Fruit fly (Drosophila melanogaster) whole organism, embryonic: Measurements from ENCODE around the gene siz.
A peak's percentile ranks its signal among the peaks of the same experiment; 100 is the strongest.

Experiments
- Abd-B ChIP-seq: fragments of 200-800 bp; sonication (Bioruptor generic); optimal IDR thresholded peaks from 2 replicates; lab custom pipeline; 2018; ENCODE audit warnings: missing biosample characterization, mild to moderate bottlenecking, missing genetic modification characterization, moderate library complexity
- Ada2b ChIP-seq: fragments of 200-800 bp; sonication (Bioruptor generic); IDR thresholded peaks from 2 replicates; pipeline ENCODE4 v1.3.6; 2022; ENCODE audit warnings: missing biosample characterization, missing genetic modification characterization
- BtbVII ChIP-seq: fragments of 200-800 bp; sonication (Bioruptor generic); optimal IDR thresholded peaks from 3 replicates; lab custom pipeline; 2017; ENCODE audit warnings: missing biosample characterization, mild to moderate bottlenecking, missing genetic modification characterization
- CG13287 ChIP-seq: fragments of 200-800 bp; sonication (Bioruptor generic); IDR thresholded peaks from 2 replicates; pipeline ENCODE4 v1.3.6; 2022; ENCODE audit warnings: missing biosample characterization, missing genetic modification characterization; ENCODE audit not compliant: partially characterized antibody
- CG15479 ChIP-seq: fragments of 200-800 bp; sonication (Bioruptor generic); optimal IDR thresholded peaks from 3 replicates; lab custom pipeline; 2019; ENCODE audit warnings: missing biosample characterization, mild to moderate bottlenecking, missing genetic modification characterization, moderate library complexity
- CG15514 ChIP-seq: fragments of 200-800 bp; sonication (Bioruptor generic); optimal IDR thresholded peaks from 3 replicates; lab custom pipeline; 2017; ENCODE audit warnings: missing biosample characterization, missing genetic modification characterization, mild to moderate bottlenecking, moderate library complexity, missing genetic modification reagents
- CG16863 ChIP-seq: fragments of 200-800 bp; sonication (Bioruptor generic); optimal IDR thresholded peaks from 3 replicates; lab custom pipeline; 2016; ENCODE audit warnings: missing biosample characterization, missing genetic modification characterization
- CG17328 ChIP-seq: fragments of 200-800 bp; sonication (Bioruptor generic); IDR thresholded peaks from 2 replicates; pipeline ENCODE4 v1.3.6; 2022; ENCODE audit warnings: missing biosample characterization, missing genetic modification characterization
- CG2875 ChIP-seq: fragments of 200-800 bp; sonication (Bioruptor generic); optimal IDR thresholded peaks from 2 replicates; lab custom pipeline; 2017; ENCODE audit warnings: missing biosample characterization, mild to moderate bottlenecking, missing genetic modification characterization, missing genetic modification reagents
- CG31365 ChIP-seq: fragments of 200-800 bp; sonication (Bioruptor generic); optimal IDR thresholded peaks from 2 replicates; lab custom pipeline; 2018; ENCODE audit warnings: missing biosample characterization, mild to moderate bottlenecking, missing genetic modification characterization
- CG7987 ChIP-seq: fragments of 200-800 bp; sonication (Bioruptor generic); optimal IDR thresholded peaks from 2 replicates; lab custom pipeline; 2018; ENCODE audit warnings: missing biosample characterization, mild to moderate bottlenecking, missing genetic modification characterization, moderate library complexity
- CG8765 ChIP-seq: fragments of 200-800 bp; sonication (Bioruptor generic); IDR thresholded peaks from 2 replicates; pipeline ENCODE4 v1.3.6; 2022; ENCODE audit warnings: missing biosample characterization, missing genetic modification characterization
- CG8944 ChIP-seq: fragments of 200-800 bp; sonication (Bioruptor generic); optimal IDR thresholded peaks from 3 replicates; lab custom pipeline; 2016; ENCODE audit warnings: missing biosample characterization, missing genetic modification characterization
- Chrac-16 ChIP-seq: fragments of 200-800 bp; sonication (Bioruptor generic); optimal IDR thresholded peaks from 3 replicates; lab custom pipeline; 2016; ENCODE audit warnings: missing biosample characterization, missing genetic modification characterization
- D19A ChIP-seq: fragments of 200-800 bp; optimal IDR thresholded peaks from 3 replicates; lab custom pipeline; 2019; ENCODE audit warnings: missing biosample characterization, mild to moderate bottlenecking, missing genetic modification characterization, moderate library complexity
- Dbx ChIP-seq: fragments of 200-800 bp; sonication (Bioruptor generic); IDR thresholded peaks from 3 replicates; pipeline ENCODE4 v1.3.6; 2022; ENCODE audit warnings: missing biosample characterization, missing genetic modification characterization
- Doc2 ChIP-seq: fragments of 200-800 bp; sonication (Bioruptor generic); IDR thresholded peaks from 2 replicates; pipeline ENCODE4 v1.3.6; 2022; ENCODE audit warnings: missing biosample characterization, missing genetic modification characterization
- Dref ChIP-seq: fragments of 200-800 bp; sonication (Bioruptor generic); IDR thresholded peaks from 2 replicates; pipeline ENCODE4 v1.3.6; 2022; ENCODE audit warnings: missing biosample characterization, missing genetic modification characterization
- Drgx ChIP-seq: fragments of 200-800 bp; sonication (Bioruptor generic); IDR thresholded peaks from 2 replicates; pipeline ENCODE4 v1.3.6; 2022; ENCODE audit warnings: missing biosample characterization, missing genetic modification characterization
- Hmr ChIP-seq: fragments of 200-800 bp; sonication (Bioruptor generic); optimal IDR thresholded peaks from 3 replicates; lab custom pipeline; 2017; ENCODE audit warnings: mild to moderate bottlenecking, missing biosample characterization, missing genetic modification reagents, missing genetic modification characterization
- Hr51 ChIP-seq, 2 experiments: fragments of 200-800 bp; sonication (Bioruptor generic); optimal IDR thresholded peaks; 2 replicates in 1 of 2; 3 replicates in 1 of 2; lab custom pipeline; 2016 to 2018; ENCODE audit warnings: missing biosample characterization in 2 of 2, missing genetic modification characterization in 2 of 2, mild to moderate bottlenecking in 1 of 2, moderate library complexity in 1 of 2
- Lhr ChIP-seq: fragments of 200-800 bp; sonication (Bioruptor generic); optimal IDR thresholded peaks from 3 replicates; lab custom pipeline; 2017; ENCODE audit warnings: mild to moderate bottlenecking, missing biosample characterization, missing genetic modification reagents, missing genetic modification characterization
- MESR4 ChIP-seq: fragments of 200-800 bp; sonication (Bioruptor generic); optimal IDR thresholded peaks from 2 replicates; lab custom pipeline; 2018; ENCODE audit warnings: missing biosample characterization, mild to moderate bottlenecking, missing genetic modification characterization, moderate library complexity
- MTF-1 ChIP-seq: fragments of 200-800 bp; sonication (Bioruptor generic); optimal IDR thresholded peaks from 2 replicates; lab custom pipeline; 2018; ENCODE audit warnings: missing biosample characterization, mild to moderate bottlenecking, missing genetic modification characterization, borderline replicate concordance
- Myb ChIP-seq: fragments of 200-800 bp; sonication (Bioruptor generic); optimal IDR thresholded peaks from 2 replicates; lab custom pipeline; 2016; ENCODE audit warnings: missing biosample characterization, missing genetic modification characterization
- NFAT ChIP-seq: fragments of 200-800 bp; sonication (Bioruptor generic); IDR thresholded peaks from 2 replicates; pipeline ENCODE4 v1.3.6; 2022; ENCODE audit warnings: missing biosample characterization, missing genetic modification characterization
- NK7.1 ChIP-seq: fragments of 200-800 bp; sonication (Bioruptor generic); optimal IDR thresholded peaks from 3 replicates; lab custom pipeline; 2016; ENCODE audit warnings: missing biosample characterization, missing genetic modification characterization
- Nf-YC ChIP-seq: fragments of 200-800 bp; optimal IDR thresholded peaks from 3 replicates; lab custom pipeline; 2019; ENCODE audit warnings: missing biosample characterization, mild to moderate bottlenecking, missing genetic modification characterization, moderate library complexity
- Oli ChIP-seq: fragments of 200-800 bp; sonication (Bioruptor generic); optimal IDR thresholded peaks from 2 replicates; lab custom pipeline; 2018; ENCODE audit warnings: missing biosample characterization, mild to moderate bottlenecking, missing genetic modification characterization, moderate library complexity
- Sry-δ ChIP-seq: fragments of 200-800 bp; sonication (Bioruptor generic); optimal IDR thresholded peaks from 2 replicates; lab custom pipeline; 2016; ENCODE audit warnings: missing biosample characterization, missing genetic modification characterization
- Stat92E ChIP-seq, 3 experiments: fragments of >200 bp in 2 of 3; fragments of 200-800 bp in 1 of 3; sonication (Bioruptor generic) in 1 of 3; optimal IDR thresholded peaks; 2 replicates each; lab custom pipeline; 2017 to 2019; ENCODE audit warnings: missing biosample characterization in 3 of 3, missing genetic modification characterization in 3 of 3, mild to moderate bottlenecking in 1 of 3, moderate library complexity in 1 of 3
- al ChIP-seq: fragments of 200-800 bp; sonication (Bioruptor generic); IDR thresholded peaks from 2 replicates; pipeline ENCODE4 v1.3.6; 2022; ENCODE audit warnings: missing biosample characterization, missing genetic modification characterization
- az2 ChIP-seq: fragments of 200-800 bp; sonication (Bioruptor generic); optimal IDR thresholded peaks from 3 replicates; lab custom pipeline; 2016; ENCODE audit warnings: missing biosample characterization, missing genetic modification characterization
- bowl ChIP-seq: fragments of 200-800 bp; sonication (Bioruptor generic); IDR thresholded peaks from 2 replicates; pipeline ENCODE4 v1.3.6; 2022; ENCODE audit warnings: missing biosample characterization, missing genetic modification characterization
- bsh ChIP-seq, 2 experiments: fragments of 200-800 bp; sonication (Bioruptor generic); optimal IDR thresholded peaks; 2 replicates each; lab custom pipeline; 2017 to 2018; ENCODE audit warnings: mild to moderate bottlenecking in 2 of 2, missing biosample characterization in 2 of 2, missing genetic modification characterization in 2 of 2, moderate library complexity in 1 of 2
- corto ChIP-seq: fragments of 200-800 bp; sonication (Bioruptor generic); optimal IDR thresholded peaks from 2 replicates; lab custom pipeline; 2016; ENCODE audit warnings: missing biosample characterization, mild to moderate bottlenecking, missing genetic modification characterization, moderate library complexity
- crp ChIP-seq, 2 experiments: fragments of 200-800 bp; sonication (Bioruptor generic); optimal IDR thresholded peaks; 2 replicates in 1 of 2; 3 replicates in 1 of 2; lab custom pipeline; 2017; ENCODE audit warnings: missing biosample characterization in 2 of 2, missing genetic modification characterization in 2 of 2, mild to moderate bottlenecking in 1 of 2, moderate library complexity in 1 of 2
- danr ChIP-seq: fragments of 200-800 bp; sonication (Bioruptor generic); IDR thresholded peaks from 2 replicates; pipeline ENCODE4 v1.3.6; 2022; ENCODE audit warnings: missing biosample characterization, missing genetic modification characterization
- dmrt99B ChIP-seq: fragments of 200-800 bp; sonication (Bioruptor generic); optimal IDR thresholded peaks from 2 replicates; lab custom pipeline; 2018; ENCODE audit warnings: missing biosample characterization, mild to moderate bottlenecking, missing genetic modification characterization, moderate library complexity
- gfzf ChIP-seq: fragments of 200-800 bp; sonication (Bioruptor generic); optimal IDR thresholded peaks from 2 replicates; lab custom pipeline; 2016; ENCODE audit warnings: missing biosample characterization, mild to moderate bottlenecking, missing genetic modification characterization, moderate library complexity
- her ChIP-seq: fragments of 200-800 bp; sonication (Bioruptor generic); optimal IDR thresholded peaks from 2 replicates; lab custom pipeline; 2016; ENCODE audit warnings: missing biosample characterization, missing genetic modification characterization
- kni ChIP-seq: fragments of 200-800 bp; sonication (Bioruptor generic); optimal IDR thresholded peaks from 3 replicates; lab custom pipeline; 2017; ENCODE audit warnings: mild to moderate bottlenecking, missing biosample characterization, missing genetic modification reagents, missing genetic modification characterization
- knrl ChIP-seq: fragments of 200-800 bp; sonication (Bioruptor generic); IDR thresholded peaks from 3 replicates; pipeline ENCODE4 v1.3.6; 2022; ENCODE audit warnings: missing biosample characterization, missing genetic modification characterization; ENCODE audit not compliant: partially characterized antibody
- shn ChIP-seq: fragments of 200-800 bp; sonication (Bioruptor generic); optimal IDR thresholded peaks from 3 replicates; lab custom pipeline; 2016; ENCODE audit warnings: missing biosample characterization, missing genetic modification characterization
- slp2 ChIP-seq: fragments of 200-800 bp; sonication (Bioruptor generic); optimal IDR thresholded peaks from 2 replicates; lab custom pipeline; 2016; ENCODE audit warnings: missing biosample characterization, missing genetic modification characterization
- sug ChIP-seq: fragments of 200-800 bp; optimal IDR thresholded peaks from 2 replicates; lab custom pipeline; 2019; ENCODE audit warnings: missing biosample characterization, mild to moderate bottlenecking, missing genetic modification characterization, moderate library complexity
- vvl ChIP-seq: fragments of 200-800 bp; sonication (Bioruptor generic); IDR thresholded peaks from 2 replicates; pipeline ENCODE4 v1.3.6; 2022; ENCODE audit warnings: missing biosample characterization, missing genetic modification characterization
- yki ChIP-seq: fragments of >200 bp; optimal IDR thresholded peaks from 3 replicates; lab custom pipeline; 2018

Gene siz

dm6 chr3L:21031093-21031930, 3.0 kb upstream of the siz start, which contains the start of the genes CG10584 and Polr3E (continued):
- peak; percentile 85 for TF ChIP-seq al
- TF ChIP-seq CG15514 (GFP tag; lab: Kevin White, UChicago), result peak; percentile 78
- TF ChIP-seq vvl (GFP tag; lab: Robert Waterston, UW), result peak; percentile 82
- TF ChIP-seq shn (GFP tag; lab: Kevin White, UChicago), result peak; percentile 46
- peak; percentile 87 for TF ChIP-seq CG2875 (GFP tag; lab: Kevin White, UChicago)
- peak; percentile 63 for TF ChIP-seq Lhr (GFP tag; lab: Kevin White, UChicago)
- TF ChIP-seq Oli, result peak; percentile 94
- TF ChIP-seq CG15479 (GFP tag; lab: Kevin White, UChicago), result peak; percentile 58
- TF ChIP-seq CG8765 (GFP tag; lab: Robert Waterston, UW), result peak; percentile 62; the same call in 1 of the 2 replicates
- no peak for TF ChIP-seq her
- peak; percentile 23 for TF ChIP-seq NK7.1 (GFP tag; lab: Kevin White, UChicago)
- peak; percentile 61 for TF ChIP-seq Dref (GFP tag; lab: Robert Waterston, UW)
- peak; percentile 94 for TF ChIP-seq dmrt99B (tag; lab: Kevin White, UChicago)
- peak; percentile 58 for TF ChIP-seq gfzf
- peak in 1 of 3 experiments; percentile 46 for TF ChIP-seq Stat92E (GFP tag; optimal IDR thresholded peaks at IDR 0.05; lab: Kevin White, UChicago)
- TF ChIP-seq CG8944 (GFP tag; lab: Kevin White, UChicago), result peak; percentile 26
- no peak for TF ChIP-seq Sry-δ (GFP tag; lab: Kevin White, UChicago)
- peak; percentile 41 for TF ChIP-seq CG13287 (GFP tag; lab: Robert Waterston, UW)
- peak; percentile 69 for TF ChIP-seq MESR4 (GFP tag; lab: Kevin White, UChicago)
- peak; percentile 65 to 95 for TF ChIP-seq crp (GFP tag; optimal IDR thresholded peaks at IDR 0.05; lab: Kevin White, UChicago)
- peak; percentile 41; the same call in 1 of the 2 replicates for TF ChIP-seq bowl (GFP tag; lab: Robert Waterston, UW)
- TF ChIP-seq Nf-YC (tag; lab: Kevin White, UChicago), result peak; percentile 93
- TF ChIP-seq Hmr (GFP tag; lab: Kevin White, UChicago), result peak; percentile 96
- TF ChIP-seq MTF-1 (GFP tag; lab: Kevin White, UChicago), result peak; percentile 76
- TF ChIP-seq knrl (GFP tag; lab: Robert Waterston, UW), result peak; percentile 45
- no peak for TF ChIP-seq CG31365 (tag; lab: Kevin White, UChicago)
- peak; percentile 84 for TF ChIP-seq Drgx
- TF ChIP-seq az2 (GFP tag; lab: Kevin White, UChicago), result peak; percentile 90
- TF ChIP-seq D19A (tag; lab: Kevin White, UChicago), result peak; percentile 92
- peak; percentile 91 for TF ChIP-seq Abd-B (GFP tag; lab: Kevin White, UChicago)
- TF ChIP-seq sug, result peak; percentile 95
- peak; percentile 84 for TF ChIP-seq Chrac-16 (GFP tag; lab: Kevin White, UChicago)
- TF ChIP-seq CG7987 (GFP tag; lab: Kevin White, UChicago), result peak; percentile 71
- peak; percentile 18 for TF ChIP-seq slp2 (GFP tag; lab: Kevin White, UChicago)
- TF ChIP-seq NFAT, result peak; percentile 61
- TF ChIP-seq Hr51 (GFP tag; optimal IDR thresholded peaks at IDR 0.05; lab: Kevin White, UChicago), result peak; percentile 49 to 96
- peak; percentile 67 for TF ChIP-seq CG17328 (GFP tag; lab: Robert Waterston, UW)
- TF ChIP-seq CG16863, result peak; percentile 2
- peak; percentile 73 for TF ChIP-seq danr (GFP tag; lab: Robert Waterston, UW)
- TF ChIP-seq corto, result peak; percentile 72
- TF ChIP-seq BtbVII, result peak; percentile 95
- TF ChIP-seq Doc2 (GFP tag; lab: Robert Waterston, UW), result no peak
- TF ChIP-seq bsh (GFP tag; optimal IDR thresholded peaks at IDR 0.05; lab: Kevin White, UChicago), result peak; percentile 86 to 89
- TF ChIP-seq yki (lab: Kevin White, UChicago), result no peak
- peak; percentile 72 for TF ChIP-seq kni (GFP tag; lab: Kevin White, UChicago)
- TF ChIP-seq Dbx (GFP tag; lab: Robert Waterston, UW), result peak; percentile 79
- peak; percentile 19 for TF ChIP-seq Myb (GFP tag; lab: Kevin White, UChicago)
- TF ChIP-seq Ada2b (GFP tag; lab: Robert Waterston, UW), result peak; percentile 65; the same call in 1 of the 2 replicates
